Worm (Caenorhabditis elegans) whole organism, late embryonic: Measurements from ENCODE around the gene rpl-43.

ENCODE experiments used
- C08G9.2 ChIP-seq: sonication (generic microtip); optimal IDR thresholded peaks from 2 replicates; lab custom pipeline; 2016; ENCODE audit warnings: mild to moderate bottlenecking, missing genetic modification characterization, moderate library complexity, missing compliant biosample characterization
- F13H6.1 ChIP-seq: sonication (generic microtip); optimal IDR thresholded peaks from 2 replicates; lab custom pipeline; 2016; ENCODE audit warnings: missing genetic modification characterization, missing compliant biosample characterization
- K02D7.2 ChIP-seq: sonication (generic microtip); optimal IDR thresholded peaks from 2 replicates; lab custom pipeline; 2017; ENCODE audit warnings: mild to moderate bottlenecking, missing genetic modification characterization, missing compliant biosample characterization
- ahr-1 ChIP-seq: sonication (generic microtip); optimal IDR thresholded peaks from 2 replicates; lab custom pipeline; 2016; ENCODE audit warnings: missing genetic modification characterization, missing compliant biosample characterization
- ceh-14 ChIP-seq: sonication (generic microtip); optimal IDR thresholded peaks from 2 replicates; lab custom pipeline; 2016; ENCODE audit warnings: missing genotype, missing genetic modification characterization, missing compliant biosample characterization
- ceh-22 ChIP-seq: sonication (generic microtip); optimal IDR thresholded peaks from 2 replicates; lab custom pipeline; 2017; ENCODE audit warnings: missing biosample characterization, missing genetic modification characterization
- ceh-24 ChIP-seq: sonication (generic microtip); optimal IDR thresholded peaks from 2 replicates; lab custom pipeline; 2016; ENCODE audit warnings: mild to moderate bottlenecking, missing genetic modification characterization, missing compliant biosample characterization
- ceh-34 ChIP-seq: sonication (generic microtip); optimal IDR thresholded peaks from 2 replicates; lab custom pipeline; 2016; ENCODE audit warnings: mild to moderate bottlenecking, missing genetic modification characterization, missing compliant biosample characterization
- ceh-9 ChIP-seq: sonication (generic microtip); optimal IDR thresholded peaks from 2 replicates; lab custom pipeline; 2016; ENCODE audit warnings: mild to moderate bottlenecking, missing genetic modification characterization, inconsistent platforms, missing compliant biosample characterization
- dmd-4 ChIP-seq: sonication (generic microtip); optimal IDR thresholded peaks from 2 replicates; lab custom pipeline; 2016; ENCODE audit warnings: borderline replicate concordance, missing genetic modification characterization, missing compliant biosample characterization
- elt-2 ChIP-seq: sonication (generic microtip); optimal IDR thresholded peaks from 2 replicates; lab custom pipeline; 2016; ENCODE audit warnings: missing genetic modification reagents, missing genetic modification characterization, missing compliant biosample characterization
- ets-4 ChIP-seq: sonication (generic microtip); optimal IDR thresholded peaks from 2 replicates; lab custom pipeline; 2016; ENCODE audit warnings: missing genetic modification characterization, missing compliant biosample characterization
- eyg-1 ChIP-seq: sonication (generic microtip); optimal IDR thresholded peaks from 2 replicates; lab custom pipeline; 2016; ENCODE audit warnings: missing genotype, missing genetic modification characterization, missing compliant biosample characterization
- fkh-6 ChIP-seq: sonication (generic microtip); optimal IDR thresholded peaks from 2 replicates; lab custom pipeline; 2016; ENCODE audit warnings: missing genetic modification characterization, missing compliant biosample characterization
- gmeb-2 ChIP-seq: sonication (generic microtip); optimal IDR thresholded peaks from 2 replicates; lab custom pipeline; 2016; ENCODE audit warnings: missing genetic modification characterization, inconsistent platforms, missing compliant biosample characterization
- hlh-13 ChIP-seq: fragments of 200-800 bp; sonication (Bioruptor generic); optimal IDR thresholded peaks from 2 replicates; lab custom pipeline; 2018; ENCODE audit warnings: mild to moderate bottlenecking, missing genetic modification characterization, missing compliant biosample characterization
- hlh-30 ChIP-seq: sonication (generic microtip); optimal IDR thresholded peaks from 2 replicates; lab custom pipeline; 2017; ENCODE audit warnings: antibody characterized with exemption, missing genetic modification characterization, missing compliant biosample characterization; ENCODE audit not compliant: insufficient read depth
- hlh-6 ChIP-seq: sonication (generic microtip); optimal IDR thresholded peaks from 2 replicates; lab custom pipeline; 2016; ENCODE audit warnings: missing genotype, missing genetic modification characterization, missing compliant biosample characterization
- hlh-8 ChIP-seq: sonication (generic microtip); optimal IDR thresholded peaks from 2 replicates; lab custom pipeline; 2016; ENCODE audit warnings: missing genotype, missing genetic modification characterization, missing compliant biosample characterization
- lim-6 ChIP-seq: sonication (generic microtip); optimal IDR thresholded peaks from 2 replicates; lab custom pipeline; 2016; ENCODE audit warnings: missing genetic modification characterization, missing compliant biosample characterization
- madf-2 ChIP-seq: sonication (generic microtip); optimal IDR thresholded peaks from 2 replicates; lab custom pipeline; 2017; ENCODE audit warnings: missing genetic modification characterization, missing compliant biosample characterization
- mec-3 ChIP-seq: sonication (generic microtip); optimal IDR thresholded peaks from 2 replicates; lab custom pipeline; 2016; ENCODE audit warnings: borderline replicate concordance, missing genetic modification characterization, missing compliant biosample characterization
- nfya-1 ChIP-seq: sonication (generic microtip); optimal IDR thresholded peaks from 2 replicates; lab custom pipeline; 2017; ENCODE audit warnings: missing genetic modification characterization, mild to moderate bottlenecking, missing compliant biosample characterization, antibody characterized with exemption, moderate library complexity
- pag-3 ChIP-seq: sonication (generic microtip); optimal IDR thresholded peaks from 2 replicates; lab custom pipeline; 2016; ENCODE audit warnings: missing compliant biosample characterization, missing genetic modification characterization, borderline replicate concordance
- pat-9 ChIP-seq: fragments of 200-800 bp; sonication (Bioruptor generic); optimal IDR thresholded peaks from 2 replicates; lab custom pipeline; 2018; ENCODE audit warnings: mild to moderate bottlenecking, missing genetic modification characterization, moderate library complexity, missing compliant biosample characterization
- pax-1 ChIP-seq: fragments of 150-350 bp; optimal IDR thresholded peaks from 2 replicates; lab custom pipeline; 2014; ENCODE audit warnings: missing biosample characterization, missing genetic modification characterization
- pha-2 ChIP-seq: sonication (generic microtip); optimal IDR thresholded peaks from 2 replicates; lab custom pipeline; 2017; ENCODE audit warnings: mild to moderate bottlenecking, missing genetic modification characterization, missing compliant biosample characterization
- pha-4 ChIP-seq: fragments of 150-350 bp; optimal IDR thresholded peaks from 2 replicates; lab custom pipeline; 2018; ENCODE audit warnings: missing biosample characterization, missing genetic modification reagents, missing genetic modification characterization
- pqm-1 ChIP-seq: sonication (generic microtip); optimal IDR thresholded peaks from 2 replicates; lab custom pipeline; 2016; ENCODE audit warnings: missing genetic modification characterization, missing compliant biosample characterization
- rnt-1 ChIP-seq: sonication (generic microtip); optimal IDR thresholded peaks from 2 replicates; lab custom pipeline; 2016; ENCODE audit warnings: missing genetic modification characterization, missing compliant biosample characterization
- sdc-2 ChIP-seq: sonication (generic microtip); optimal IDR thresholded peaks from 2 replicates; lab custom pipeline; 2016; ENCODE audit warnings: missing genotype, missing genetic modification characterization, missing compliant biosample characterization
- tbx-2 ChIP-seq: sonication (generic microtip); optimal IDR thresholded peaks from 2 replicates; lab custom pipeline; 2016; ENCODE audit warnings: missing genetic modification characterization, missing compliant biosample characterization
- ttx-3 ChIP-seq: sonication (generic microtip); optimal IDR thresholded peaks from 2 replicates; lab custom pipeline; 2016; ENCODE audit warnings: missing genetic modification reagents, missing genetic modification characterization, missing compliant biosample characterization
- unc-3 ChIP-seq, 2 experiments: fragments of 200-800 bp in 1 of 2; sonication (Bioruptor generic) in 1 of 2; sonication (generic microtip) in 1 of 2; conservative IDR thresholded peaks in 1 of 2; optimal IDR thresholded peaks in 1 of 2; 2 replicates each; pipeline versions ENCODE4 v1.3.6 to Lab custom; 2016 to 2022; ENCODE audit warnings: missing compliant biosample characterization in 2 of 2, missing genetic modification characterization in 2 of 2, missing genetic modification reagents in 1 of 2
- unc-42 ChIP-seq: sonication (generic microtip); optimal IDR thresholded peaks from 2 replicates; lab custom pipeline; 2016; ENCODE audit warnings: missing genotype, missing genetic modification characterization, missing compliant biosample characterization
- unc-55 ChIP-seq: sonication (generic microtip); optimal IDR thresholded peaks from 2 replicates; lab custom pipeline; 2017; ENCODE audit warnings: missing biosample characterization, missing genetic modification reagents, missing genetic modification characterization
- unc-86 ChIP-seq: sonication (generic microtip); optimal IDR thresholded peaks from 2 replicates; lab custom pipeline; 2016; ENCODE audit warnings: missing genetic modification characterization, missing compliant biosample characterization
- zip-5 ChIP-seq: sonication (generic microtip); optimal IDR thresholded peaks from 2 replicates; lab custom pipeline; 2016; ENCODE audit warnings: missing genetic modification characterization, missing compliant biosample characterization

rpl-43 gene

ce11 chrII:14165430-14165929, 10.4 kb downstream of the rpl-43 start:
- TF ChIP-seq pax-1 (tag; lab: Kevin White, UChicago) = no peak
- no peak for TF ChIP-seq hlh-8 (tag; lab: Kevin White, UChicago)
- TF ChIP-seq pqm-1 = no peak
- no peak for TF ChIP-seq unc-86 (tag; lab: Kevin White, UChicago)
- TF ChIP-seq dmd-4 (tag; lab: Kevin White, UChicago) = no peak

- no peak for TF ChIP-seq K02D7.2 (tag; lab: Kevin White, UChicago)
- no peak for TF ChIP-seq lim-6
- TF ChIP-seq hlh-13 (GFP tag; lab: Kevin White, UChicago) = no peak
- no peak for TF ChIP-seq pqm-1
- no peak for TF ChIP-seq ahr-1 (tag; lab: Kevin White, UChicago)
- TF ChIP-seq ceh-9 (tag; lab: Kevin White, UChicago) = no peak
- no peak for TF ChIP-seq ceh-22 (tag; lab: Kevin White, UChicago)
- TF ChIP-seq rnt-1 (tag; lab: Kevin White, UChicago) = no peak
- TF ChIP-seq hlh-8 (tag; lab: Kevin White, UChicago) = no peak
- no peak for TF ChIP-seq pat-9 (tag; lab: Kevin White, UChicago)
- no peak for TF ChIP-seq pha-2 (tag; lab: Kevin White, UChicago)
- no peak for TF ChIP-seq tbx-2
- TF ChIP-seq C08G9.2 = no peak
- no peak for TF ChIP-seq F13H6.1
Measured at ce11 chrII:14171558-14171957, 16.5 kb downstream of the rpl-43 start, which contains the start of gene eat-2. eat-2 (minus strand) TSS chrII:14171658.

ce11 chrII:14173176-14173575, 18.1 kb downstream of the rpl-43 start:
- TF ChIP-seq unc-3 (GFP tag; conservative IDR thresholded peaks at IDR 0.05; lab: Robert Waterston, UW) (no peak), unc-3 (tag; optimal IDR thresholded peaks at IDR 0.05; lab: Kevin White, UChicago) (no peak), nfya-1 (no peak), hlh-13 (GFP tag; lab: Kevin White, UChicago) (no peak), dmd-4 (tag; lab: Kevin White, UChicago) (no peak), madf-2 (tag; lab: Kevin White, UChicago) (no peak), fkh-6 (no peak), unc-86 (tag; lab: Kevin White, UChicago) (no peak), elt-2 (tag; lab: Kevin White, UChicago) (no peak), ceh-22 (tag; lab: Kevin White, UChicago) (no peak), ceh-24 (tag; lab: Kevin White, UChicago) (no peak), hlh-30 (no peak), pha-2 (tag; lab: Kevin White, UChicago) (no peak), unc-55 (no peak), unc-42 (tag; lab: Kevin White, UChicago) (no peak), sdc-2 (tag; lab: Kevin White, UChicago) (no peak), hlh-8 (tag; lab: Kevin White, UChicago) (no peak), ttx-3 (tag; lab: Kevin White, UChicago) (no peak), ceh-34 (tag; lab: Kevin White, UChicago) (no peak)

ce11 chrII:14175099-14175498, 20.0 kb downstream of the rpl-43 start, which contains the start of gene Y48B6A.5:
Y48B6A.5 (minus strand) TSS chrII:14175199.
- TF ChIP-seq K02D7.2 (tag; lab: Kevin White, UChicago) (no peak), zip-5 (tag; lab: Kevin White, UChicago) (no peak), eyg-1 (tag; lab: Kevin White, UChicago) (no peak), ceh-14 (no peak), ceh-34 (tag; lab: Kevin White, UChicago) (no peak), ceh-22 (tag; lab: Kevin White, UChicago) (no peak), pha-4 (tag; lab: Kevin White, UChicago) (no peak), hlh-30 (no peak), hlh-6 (tag; lab: Kevin White, UChicago) (no peak), mec-3 (tag; lab: Kevin White, UChicago) (no peak), ets-4 (tag; lab: Kevin White, UChicago) (no peak), nfya-1 (no peak), madf-2 (tag; lab: Kevin White, UChicago) (no peak), pag-3 (tag; lab: Kevin White, UChicago) (no peak), ahr-1 (tag; lab: Kevin White, UChicago) (no peak), gmeb-2 (tag; lab: Kevin White, UChicago) (no peak)
